Fruit fly (Drosophila melanogaster): ENCODE results near the gene CG13760.
A peak's percentile ranks its signal among the peaks of the same experiment; 100 is the strongest.

The CG13760 gene

dm6 chrX:2593753-2594096 lies 8.2 kb upstream of the CG13760 start (continued):
- TF ChIP-seq sc (optimal IDR thresholded peaks at IDR 0.05) (no peak), sc (GFP tag; optimal IDR thresholded peaks at IDR 0.05) (peak; percentile 61), MTF-1 (GFP tag; optimal IDR thresholded peaks at IDR 0.05; ENCODE audit: borderline replicate concordance) (peak; percentile 74), Deaf1 (tag; optimal IDR thresholded peaks at IDR 0.05) (peak; percentile 69), Hr51 (GFP tag; optimal IDR thresholded peaks at IDR 0.05) (peak; percentile 81 to 88), eve (GFP tag; optimal IDR thresholded peaks at IDR 0.05) (no peak), hth (optimal IDR thresholded peaks at IDR 0.05) (no peak), pho (GFP tag; optimal IDR thresholded peaks at IDR 0.05) (peak; percentile 90), CG2120 (GFP tag; optimal IDR thresholded peaks at IDR 0.05) (peak; percentile 97), Xrp1 (GFP tag; IDR thresholded peaks at IDR 0.05) (peak; percentile 93), CG18476 (GFP tag; optimal IDR thresholded peaks at IDR 0.05) (peak; percentile 83), Jarid2 (GFP tag; optimal IDR thresholded peaks at IDR 0.05) (no peak), CG8944 (GFP tag; optimal IDR thresholded peaks at IDR 0.05) (peak; percentile 91), Bdp1 (GFP tag; optimal IDR thresholded peaks at IDR 0.05) (peak; percentile 73), CG43689 (GFP tag; IDR thresholded peaks at IDR 0.05) (peak; percentile 81), dm (GFP tag; optimal IDR thresholded peaks at IDR 0.05) (peak; percentile 70), shn (GFP tag; optimal IDR thresholded peaks at IDR 0.05) (peak; percentile 83), wor (GFP tag; IDR thresholded peaks at IDR 0.05) (peak; percentile 80), crol (GFP tag; IDR thresholded peaks at IDR 0.05) (peak; percentile 55), Bgb (GFP tag; IDR thresholded peaks at IDR 0.05; ENCODE audit: partially characterized antibody) (no peak), ara (GFP tag; IDR thresholded peaks at IDR 0.05) (peak; percentile 92), Stat92E (GFP tag; optimal IDR thresholded peaks at IDR 0.05) (no peak), CG11398 (GFP tag; optimal IDR thresholded peaks at IDR 0.05) (peak; percentile 80), dysf (GFP tag; IDR thresholded peaks at IDR 0.05) (peak; percentile 97), Fer1 (GFP tag; optimal IDR thresholded peaks at IDR 0.05) (peak; percentile 95), Ptx1 (GFP tag; IDR thresholded peaks at IDR 0.05) (peak; percentile 96), vfl (GFP tag; optimal IDR thresholded peaks at IDR 0.05) (peak; percentile 84), Taf1 (GFP tag; IDR thresholded peaks at IDR 0.05) (peak; percentile 94), bowl (GFP tag; IDR thresholded peaks at IDR 0.05) (peak; percentile 85), Xbp1 (GFP tag; optimal IDR thresholded peaks at IDR 0.05) (peak; percentile 92), CG12299 (tag; optimal IDR thresholded peaks at IDR 0.05) (peak; percentile 73), HLHmδ (GFP tag; optimal IDR thresholded peaks at IDR 0.05) (no peak), NC2α (GFP tag; optimal IDR thresholded peaks at IDR 0.05) (peak; percentile 49), cato (GFP tag; optimal IDR thresholded peaks at IDR 0.05; ENCODE audit: borderline replicate concordance) (peak; percentile 75), sob (GFP tag; IDR thresholded peaks at IDR 0.05) (peak; percentile 97), BEAF-32 (GFP tag; optimal IDR thresholded peaks at IDR 0.05) (no peak), Dfd (GFP tag; optimal IDR thresholded peaks at IDR 0.05) (no peak), Mad (GFP tag; optimal IDR thresholded peaks at IDR 0.05) (peak; percentile 77), crc (GFP tag; optimal IDR thresholded peaks at IDR 0.05) (peak; percentile 80), Fer2 (tag; optimal IDR thresholded peaks at IDR 0.05) (peak; percentile 52), kay (GFP tag; optimal IDR thresholded peaks at IDR 0.05) (peak; percentile 85), stc (GFP tag; IDR thresholded peaks at IDR 0.05) (peak; percentile 92), tx (GFP tag; optimal IDR thresholded peaks at IDR 0.05) (peak; percentile 86), tgo (GFP tag; IDR thresholded peaks at IDR 0.05) (peak; percentile 94), Adf1 (GFP tag; IDR thresholded peaks at IDR 0.05) (peak; percentile 85)

All from whole organism, embryonic.